Worm (Caenorhabditis elegans) whole organism, L4 larva: ENCODE results near the gene T19B10.2.

Source experiments
- D1046.2 ChIP-seq: fragments of 200-800 bp; sonication (Bioruptor generic); IDR thresholded peaks from 2 replicates; pipeline ENCODE4 v1.3.6; 2022; ENCODE audit warnings: missing genetic modification characterization, missing compliant biosample characterization
- F10B5.3 ChIP-seq: sonication (generic microtip); optimal IDR thresholded peaks from 2 replicates; lab custom pipeline; 2016; ENCODE audit warnings: mild to moderate bottlenecking, missing genetic modification characterization, missing compliant biosample characterization
- F37D6.2 ChIP-seq: sonication (generic microtip); optimal IDR thresholded peaks from 2 replicates; lab custom pipeline; 2016; ENCODE audit warnings: mild to moderate bottlenecking, missing genetic modification characterization, missing compliant biosample characterization
- R02D3.7 ChIP-seq: fragments of 150-350 bp; sonication (generic microtip); optimal IDR thresholded peaks from 3 replicates; lab custom pipeline; 2014; ENCODE audit warnings: missing biosample characterization, missing genetic modification characterization
- T20F7.1 ChIP-seq: fragments of 200-800 bp; sonication (Bioruptor generic); optimal IDR thresholded peaks from 2 replicates; lab custom pipeline; 2018; ENCODE audit warnings: mild to moderate bottlenecking, missing genetic modification characterization, missing compliant biosample characterization
- Y75B8A.6 ChIP-seq: fragments of 200-800 bp; sonication (Bioruptor generic); IDR thresholded peaks from 2 replicates; pipeline ENCODE4 v1.3.6; 2022; ENCODE audit warnings: missing genetic modification reagents, missing genetic modification characterization, missing compliant biosample characterization
- ZK546.5 ChIP-seq, 2 experiments: sonication (generic microtip); optimal IDR thresholded peaks; 2 replicates each; lab custom pipeline; 2017; ENCODE audit warnings: missing biosample characterization in 2 of 2, missing genetic modification characterization in 2 of 2
- ceh-20 ChIP-seq: fragments of 200-800 bp; sonication (Bioruptor generic); IDR thresholded peaks from 2 replicates; pipeline ENCODE4 v1.3.6; 2022; ENCODE audit warnings: missing genetic modification reagents, missing genetic modification characterization, missing compliant biosample characterization
- ceh-44 ChIP-seq: fragments of 200-800 bp; sonication (Bioruptor generic); IDR thresholded peaks from 2 replicates; pipeline ENCODE4 v1.3.6; 2022; ENCODE audit warnings: missing genetic modification reagents, missing genetic modification characterization, missing compliant biosample characterization
- ceh-82 ChIP-seq: sonication (generic microtip); optimal IDR thresholded peaks from 2 replicates; lab custom pipeline; 2017; ENCODE audit warnings: missing biosample characterization, missing genetic modification characterization
- ctbp-1 ChIP-seq: fragments of 200-800 bp; sonication (Bioruptor generic); IDR thresholded peaks from 2 replicates; pipeline ENCODE4 v1.3.6; 2022; ENCODE audit warnings: missing genetic modification reagents, missing genetic modification characterization, missing compliant biosample characterization
- daf-16 ChIP-seq, 3 experiments: sonication (generic microtip); optimal IDR thresholded peaks; 2 replicates each; lab custom pipeline; 2016 to 2017; ENCODE audit warnings: missing genetic modification characterization in 3 of 3, missing genetic modification reagents in 3 of 3, mild to moderate bottlenecking in 2 of 3, missing compliant biosample characterization in 2 of 3, missing biosample characterization in 1 of 3, moderate library complexity in 1 of 3
- daf-19 ChIP-seq: fragments of 200-800 bp; sonication (Bioruptor generic); conservative IDR thresholded peaks from 2 replicates; pipeline ENCODE4 v1.3.6; 2022; ENCODE audit warnings: missing genetic modification characterization, missing compliant biosample characterization
- daf-8 ChIP-seq: fragments of 200-800 bp; sonication (Bioruptor generic); IDR thresholded peaks from 2 replicates; pipeline ENCODE4 v1.3.6; 2022; ENCODE audit warnings: missing genetic modification characterization, missing compliant biosample characterization
- dve-1 ChIP-seq: sonication (generic microtip); optimal IDR thresholded peaks from 2 replicates; lab custom pipeline; 2017; ENCODE audit warnings: antibody characterized with exemption, mild to moderate bottlenecking, missing genetic modification characterization, missing compliant biosample characterization; ENCODE audit not compliant: insufficient read depth
- fkh-10 ChIP-seq: fragments of 150-350 bp; optimal IDR thresholded peaks from 2 replicates; lab custom pipeline; 2014; ENCODE audit warnings: missing biosample characterization, missing genetic modification reagents, missing genetic modification characterization
- fos-1 ChIP-seq: fragments of 150-350 bp; optimal IDR thresholded peaks from 2 replicates; lab custom pipeline; 2014; ENCODE audit warnings: missing biosample characterization, missing genetic modification characterization
- hlh-11 ChIP-seq: fragments of 200-800 bp; sonication (Bioruptor generic); optimal IDR thresholded peaks from 2 replicates; lab custom pipeline; 2018; ENCODE audit warnings: mild to moderate bottlenecking, missing genetic modification characterization, missing compliant biosample characterization
- hlh-30 ChIP-seq: sonication (generic microtip); optimal IDR thresholded peaks from 2 replicates; lab custom pipeline; 2017; ENCODE audit warnings: antibody characterized with exemption, mild to moderate bottlenecking, missing genetic modification characterization, missing compliant biosample characterization; ENCODE audit not compliant: insufficient read depth
- hmg-1.1 ChIP-seq: fragments of 200-800 bp; sonication (Bioruptor generic); IDR thresholded peaks from 2 replicates; pipeline ENCODE4 v1.3.6; 2022; ENCODE audit warnings: missing genetic modification reagents, missing genetic modification characterization, missing compliant biosample characterization
- lin-1 ChIP-seq: fragments of 200-800 bp; sonication (Bioruptor generic); IDR thresholded peaks from 2 replicates; pipeline ENCODE4 v1.3.6; 2022; ENCODE audit warnings: missing genetic modification reagents, missing genetic modification characterization, missing compliant biosample characterization
- lin-13 ChIP-seq: fragments of 150-350 bp; optimal IDR thresholded peaks from 2 replicates; lab custom pipeline; 2014; ENCODE audit warnings: missing biosample characterization, missing genetic modification reagents, missing genetic modification characterization
- lin-15B ChIP-seq: fragments of 150-350 bp; sonication (generic microtip); optimal IDR thresholded peaks from 3 replicates; lab custom pipeline; 2014; ENCODE audit warnings: missing biosample characterization, missing genetic modification characterization
- lin-29 ChIP-seq: fragments of 200-800 bp; sonication (Bioruptor generic); IDR thresholded peaks from 2 replicates; pipeline ENCODE4 v1.3.6; 2022; ENCODE audit warnings: missing genetic modification reagents, missing genetic modification characterization, missing compliant biosample characterization
- lin-39 ChIP-seq: fragments of 150-350 bp; optimal IDR thresholded peaks from 2 replicates; lab custom pipeline; 2014; ENCODE audit warnings: missing biosample characterization, missing genetic modification reagents, missing genetic modification characterization
- lsy-2 ChIP-seq, 2 experiments: fragments of 150-350 bp in 1 of 2; sonication (generic microtip) in 1 of 2; optimal IDR thresholded peaks; 2 replicates each; lab custom pipeline; 2014 to 2017; ENCODE audit warnings: missing biosample characterization in 2 of 2, missing genetic modification characterization in 2 of 2
- madf-9 ChIP-seq: fragments of 200-800 bp; sonication (Bioruptor generic); conservative IDR thresholded peaks from 2 replicates; pipeline ENCODE4 v1.3.6; 2022; ENCODE audit warnings: missing genetic modification reagents, missing genetic modification characterization, missing compliant biosample characterization
- mdt-29 ChIP-seq: fragments of 200-800 bp; sonication (Bioruptor generic); IDR thresholded peaks from 2 replicates; pipeline ENCODE4 v1.3.6; 2022; ENCODE audit warnings: missing genetic modification reagents, missing genetic modification characterization, missing compliant biosample characterization
- mep-1 ChIP-seq: fragments of 150-350 bp; sonication (generic microtip); optimal IDR thresholded peaks from 3 replicates; lab custom pipeline; 2014; ENCODE audit warnings: missing biosample characterization, missing genetic modification characterization
- mes-2 ChIP-seq: sonication (generic microtip); optimal IDR thresholded peaks from 2 replicates; lab custom pipeline; 2016; ENCODE audit warnings: missing genotype, mild to moderate bottlenecking, missing genetic modification characterization, missing compliant biosample characterization; ENCODE audit not compliant: poor library complexity, severe bottlenecking
- mxl-3 ChIP-seq: fragments of 200-800 bp; sonication (Bioruptor generic); optimal IDR thresholded peaks from 2 replicates; lab custom pipeline; 2018; ENCODE audit warnings: mild to moderate bottlenecking, missing genetic modification characterization, missing compliant biosample characterization
- nhr-102 ChIP-seq: sonication (generic microtip); optimal IDR thresholded peaks from 2 replicates; lab custom pipeline; 2016; ENCODE audit warnings: mild to moderate bottlenecking, missing genetic modification characterization, moderate library complexity, missing compliant biosample characterization
- nhr-11 ChIP-seq: fragments of 150-350 bp; optimal IDR thresholded peaks from 2 replicates; lab custom pipeline; 2014; ENCODE audit warnings: missing biosample characterization, missing genetic modification characterization
- nhr-111 ChIP-seq: fragments of 200-800 bp; sonication (Bioruptor generic); optimal IDR thresholded peaks from 2 replicates; lab custom pipeline; 2018; ENCODE audit warnings: mild to moderate bottlenecking, missing genetic modification characterization, missing compliant biosample characterization
- nhr-237 ChIP-seq: sonication (generic microtip); optimal IDR thresholded peaks from 2 replicates; lab custom pipeline; 2017; ENCODE audit warnings: missing biosample characterization, missing genetic modification characterization
- nhr-28 ChIP-seq: fragments of 150-350 bp; optimal IDR thresholded peaks from 2 replicates; lab custom pipeline; 2014; ENCODE audit warnings: missing biosample characterization, missing genetic modification characterization
- nhr-42 ChIP-seq: fragments of 200-800 bp; sonication (Bioruptor generic); IDR thresholded peaks from 2 replicates; pipeline ENCODE4 v1.3.6; 2022; ENCODE audit warnings: missing genetic modification characterization, missing compliant biosample characterization
- nhr-48 ChIP-seq: sonication (generic microtip); optimal IDR thresholded peaks from 2 replicates; lab custom pipeline; 2016; ENCODE audit warnings: mild to moderate bottlenecking, missing genetic modification characterization, missing compliant biosample characterization
- nhr-77 ChIP-seq: fragments of 150-350 bp; optimal IDR thresholded peaks from 2 replicates; lab custom pipeline; 2014; ENCODE audit warnings: missing biosample characterization, missing genetic modification characterization
- pha-4 ChIP-seq, 2 experiments: fragments of 150-350 bp in 1 of 2; fragments of 200-800 bp in 1 of 2; sonication (Bioruptor generic) in 1 of 2; IDR thresholded peaks in 1 of 2; optimal IDR thresholded peaks in 1 of 2; 2 replicates each; pipeline versions ENCODE4 v1.3.6 to Lab custom; 2014 to 2022; ENCODE audit warnings: missing genetic modification characterization in 2 of 2, missing genetic modification reagents in 2 of 2, missing biosample characterization in 1 of 2, missing compliant biosample characterization in 1 of 2
- pqm-1 ChIP-seq: sonication (generic microtip); optimal IDR thresholded peaks from 2 replicates; lab custom pipeline; 2017; ENCODE audit warnings: missing biosample characterization, missing genetic modification characterization
- rbr-2 ChIP-seq: sonication (generic microtip); optimal IDR thresholded peaks from 2 replicates; lab custom pipeline; 2016; ENCODE audit warnings: missing genotype, missing genetic modification characterization, missing compliant biosample characterization
- set-16 ChIP-seq: fragments of 200-800 bp; sonication (Bioruptor generic); IDR thresholded peaks from 2 replicates; pipeline ENCODE4 v1.3.6; 2022; ENCODE audit warnings: missing genetic modification reagents, missing genetic modification characterization, missing compliant biosample characterization
- skn-1 ChIP-seq: fragments of 150-350 bp; optimal IDR thresholded peaks from 2 replicates; lab custom pipeline; 2014; ENCODE audit warnings: missing biosample characterization, missing genetic modification characterization
- snpc-1.2 ChIP-seq: fragments of 200-800 bp; sonication (Bioruptor generic); IDR thresholded peaks from 2 replicates; pipeline ENCODE4 v1.3.6; 2022; ENCODE audit warnings: missing genetic modification reagents, missing genetic modification characterization, missing compliant biosample characterization
- spr-1 ChIP-seq: sonication (generic microtip); optimal IDR thresholded peaks from 2 replicates; lab custom pipeline; 2016; ENCODE audit warnings: mild to moderate bottlenecking, missing genetic modification characterization, missing compliant biosample characterization
- spr-3 ChIP-seq: fragments of 200-800 bp; sonication (Bioruptor generic); optimal IDR thresholded peaks from 2 replicates; lab custom pipeline; 2018; ENCODE audit warnings: mild to moderate bottlenecking, missing genetic modification characterization, missing compliant biosample characterization
- tra-1 ChIP-seq: fragments of 200-800 bp; sonication (Bioruptor generic); IDR thresholded peaks from 2 replicates; pipeline ENCODE4 v1.3.6; 2022; ENCODE audit warnings: missing genetic modification reagents, missing genetic modification characterization, missing compliant biosample characterization
- unc-39 ChIP-seq: sonication (generic microtip); optimal IDR thresholded peaks from 2 replicates; lab custom pipeline; 2017; ENCODE audit warnings: missing biosample characterization, missing genetic modification characterization
- zag-1 ChIP-seq: fragments of 150-350 bp; optimal IDR thresholded peaks from 2 replicates; lab custom pipeline; 2014; ENCODE audit warnings: missing biosample characterization, missing genetic modification characterization
- zfp-2 ChIP-seq: sonication (generic microtip); optimal IDR thresholded peaks from 2 replicates; lab custom pipeline; 2016; ENCODE audit warnings: mild to moderate bottlenecking, missing genetic modification characterization, missing compliant biosample characterization

T19B10.2 gene

DNA sequence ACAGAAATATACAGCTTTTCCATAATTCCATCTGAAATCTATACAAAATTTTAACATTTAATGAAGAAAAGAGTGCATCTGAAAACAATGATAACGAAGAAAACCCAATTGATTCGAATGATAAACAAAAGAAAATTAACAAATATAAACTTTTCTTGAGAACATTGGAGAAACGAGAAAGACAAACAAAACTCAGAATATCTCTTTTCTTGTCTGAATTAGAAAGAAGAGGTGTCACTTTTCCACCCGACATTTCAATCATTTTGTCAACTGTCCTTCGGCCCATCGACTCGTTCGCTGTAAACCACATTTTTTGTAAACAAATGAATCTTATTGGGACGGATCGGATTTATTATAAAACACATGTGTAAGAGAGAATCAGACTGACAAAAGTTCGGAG is 4.9 kb downstream of the T19B10.2 start, which contains the start of gene bgal-1 (continued):
- TF ChIP-seq lin-13 (GFP tag; lab: Kevin White, UChicago) (no peak), T20F7.1 (GFP tag; lab: Kevin White, UChicago) (no peak), nhr-11 (tag; lab: Kevin White, UChicago) (no peak), zag-1 (tag; lab: Kevin White, UChicago) (no peak), fos-1 (tag; lab: Kevin White, UChicago) (no peak), daf-8 (GFP tag; lab: Robert Waterston, UW) (no peak), mep-1 (tag; lab: Kevin White, UChicago) (peak; percentile 53), rbr-2 (tag; lab: Kevin White, UChicago) (no peak), spr-1 (tag; lab: Kevin White, UChicago) (no peak), nhr-42 (GFP tag; lab: Robert Waterston, UW) (no peak), dve-1 (tag; lab: Kevin White, UChicago) (peak; percentile 43), hmg-1.1 (no peak), daf-16 (GFP tag; optimal IDR thresholded peaks at IDR 0.05; lab: Kevin White, UChicago) (peak in 1 of 2 experiments; percentile 72), daf-16 (tag; optimal IDR thresholded peaks at IDR 0.05; lab: Kevin White, UChicago) (peak; percentile 28), unc-39 (no peak), Y75B8A.6 (GFP tag; lab: Robert Waterston, UW) (no peak), hlh-11 (peak; percentile 13), lsy-2 (tag; optimal IDR thresholded peaks at IDR 0.05; lab: Kevin White, UChicago) (peak in 1 of 2 experiments; percentile 55), spr-3 (GFP tag; lab: Kevin White, UChicago) (no peak), pha-4 (GFP tag; IDR thresholded peaks at IDR 0.05; lab: Robert Waterston, UW) (peak; percentile 6; the same call in 1 of the 2 replicates), pha-4 (tag; optimal IDR thresholded peaks at IDR 0.05; lab: Kevin White, UChicago) (no peak), nhr-28 (tag; lab: Kevin White, UChicago) (no peak), nhr-77 (tag; lab: Kevin White, UChicago) (no peak), madf-9 (GFP tag; lab: Robert Waterston, UW) (no peak), ceh-82 (tag; lab: Kevin White, UChicago) (no peak), nhr-111 (GFP tag; lab: Kevin White, UChicago) (no peak), lin-29 (GFP tag; lab: Robert Waterston, UW) (no peak), set-16 (GFP tag; lab: Robert Waterston, UW) (no peak), pqm-1 (tag; lab: Kevin White, UChicago) (no peak), mdt-29 (GFP tag; lab: Robert Waterston, UW) (no peak), snpc-1.2 (GFP tag; lab: Robert Waterston, UW) (no peak), nhr-48 (tag; lab: Kevin White, UChicago) (no peak), F10B5.3 (tag; lab: Kevin White, UChicago) (peak; percentile 4), F37D6.2 (tag; lab: Kevin White, UChicago) (no peak), mes-2 (tag; lab: Kevin White, UChicago) (no peak), hlh-30 (peak; percentile 4), nhr-237 (tag; lab: Kevin White, UChicago) (no peak), tra-1 (GFP tag; lab: Robert Waterston, UW) (no peak), D1046.2 (no peak), ceh-44 (GFP tag; lab: Robert Waterston, UW) (no peak), ceh-20 (GFP tag; lab: Robert Waterston, UW) (no peak), skn-1 (no peak), lin-15B (tag; lab: Kevin White, UChicago) (no peak), nhr-102 (no peak), mxl-3 (no peak), daf-19 (no peak), fkh-10 (GFP tag; lab: Kevin White, UChicago) (no peak), ZK546.5 (tag; optimal IDR thresholded peaks at IDR 0.05; lab: Kevin White, UChicago) (no peak), zfp-2 (no peak), lin-39 (no peak), lin-1 (GFP tag; lab: Robert Waterston, UW) (no peak), ctbp-1 (no peak), R02D3.7 (tag; lab: Kevin White, UChicago) (no peak)
